Worm (Caenorhabditis elegans) whole organism, L4 larva: ENCODE results near the gene srh-297.
"Not testable (repeated sequence)": the region's sequence is repeated elsewhere in the genome, so short reads cannot be mapped to it uniquely, and the experiment has no call there.

ENCODE experiments used
- F37D6.2 ChIP-seq: sonication (generic microtip); optimal IDR thresholded peaks from 2 replicates; lab custom pipeline; 2016; ENCODE audit warnings: mild to moderate bottlenecking, missing genetic modification characterization, missing compliant biosample characterization
- R02D3.7 ChIP-seq: fragments of 150-350 bp; sonication (generic microtip); optimal IDR thresholded peaks from 3 replicates; lab custom pipeline; 2014; ENCODE audit warnings: missing biosample characterization, missing genetic modification characterization
- T20F7.1 ChIP-seq: fragments of 200-800 bp; sonication (Bioruptor generic); optimal IDR thresholded peaks from 2 replicates; lab custom pipeline; 2018; ENCODE audit warnings: mild to moderate bottlenecking, missing genetic modification characterization, missing compliant biosample characterization
- Y5F2A.4 ChIP-seq: fragments of 200-800 bp; sonication (Bioruptor generic); optimal IDR thresholded peaks from 2 replicates; lab custom pipeline; 2018; ENCODE audit warnings: mild to moderate bottlenecking, missing genetic modification characterization, missing compliant biosample characterization
- ZK337.2 ChIP-seq: fragments of 200-800 bp; sonication (Bioruptor generic); IDR thresholded peaks from 2 replicates; pipeline ENCODE4 v1.3.6; 2022; ENCODE audit warnings: missing genetic modification reagents, missing genetic modification characterization, missing compliant biosample characterization
- aly-2 ChIP-seq: sonication (generic microtip); optimal IDR thresholded peaks from 2 replicates; lab custom pipeline; 2018; ENCODE audit warnings: missing biosample characterization, missing genetic modification characterization
- ceh-20 ChIP-seq: fragments of 200-800 bp; sonication (Bioruptor generic); IDR thresholded peaks from 2 replicates; pipeline ENCODE4 v1.3.6; 2022; ENCODE audit warnings: missing genetic modification reagents, missing genetic modification characterization, missing compliant biosample characterization
- dpl-1 ChIP-seq: fragments of 150-350 bp; optimal IDR thresholded peaks from 2 replicates; lab custom pipeline; 2014; ENCODE audit warnings: missing biosample characterization, missing genetic modification reagents, missing genetic modification characterization
- hmg-1.1 ChIP-seq: fragments of 200-800 bp; sonication (Bioruptor generic); IDR thresholded peaks from 2 replicates; pipeline ENCODE4 v1.3.6; 2022; ENCODE audit warnings: missing genetic modification reagents, missing genetic modification characterization, missing compliant biosample characterization
- lim-7 ChIP-seq: fragments of 200-800 bp; sonication (Bioruptor generic); IDR thresholded peaks from 2 replicates; pipeline ENCODE4 v1.3.6; 2022; ENCODE audit warnings: missing genetic modification characterization, missing compliant biosample characterization
- lin-1 ChIP-seq: fragments of 200-800 bp; sonication (Bioruptor generic); IDR thresholded peaks from 2 replicates; pipeline ENCODE4 v1.3.6; 2022; ENCODE audit warnings: missing genetic modification reagents, missing genetic modification characterization, missing compliant biosample characterization
- lin-29 ChIP-seq: fragments of 200-800 bp; sonication (Bioruptor generic); IDR thresholded peaks from 2 replicates; pipeline ENCODE4 v1.3.6; 2022; ENCODE audit warnings: missing genetic modification reagents, missing genetic modification characterization, missing compliant biosample characterization
- lir-3 ChIP-seq: sonication (generic microtip); optimal IDR thresholded peaks from 2 replicates; lab custom pipeline; 2016; ENCODE audit warnings: mild to moderate bottlenecking, missing genetic modification characterization, missing compliant biosample characterization
- madf-9 ChIP-seq: fragments of 200-800 bp; sonication (Bioruptor generic); conservative IDR thresholded peaks from 2 replicates; pipeline ENCODE4 v1.3.6; 2022; ENCODE audit warnings: missing genetic modification reagents, missing genetic modification characterization, missing compliant biosample characterization
- nhr-102 ChIP-seq: sonication (generic microtip); optimal IDR thresholded peaks from 2 replicates; lab custom pipeline; 2016; ENCODE audit warnings: mild to moderate bottlenecking, missing genetic modification characterization, moderate library complexity, missing compliant biosample characterization
- nhr-237 ChIP-seq: sonication (generic microtip); optimal IDR thresholded peaks from 2 replicates; lab custom pipeline; 2017; ENCODE audit warnings: missing biosample characterization, missing genetic modification characterization
- nhr-41 ChIP-seq: fragments of 200-800 bp; sonication (Bioruptor generic); IDR thresholded peaks from 2 replicates; pipeline ENCODE4 v1.3.6; 2022; ENCODE audit warnings: missing genetic modification reagents, missing genetic modification characterization, missing compliant biosample characterization
- nhr-42 ChIP-seq: fragments of 200-800 bp; sonication (Bioruptor generic); IDR thresholded peaks from 2 replicates; pipeline ENCODE4 v1.3.6; 2022; ENCODE audit warnings: missing genetic modification characterization, missing compliant biosample characterization
- php-3 ChIP-seq: fragments of 200-800 bp; sonication (Bioruptor generic); IDR thresholded peaks from 2 replicates; pipeline ENCODE4 v1.3.6; 2022; ENCODE audit warnings: missing genetic modification reagents, missing genetic modification characterization, missing compliant biosample characterization
- set-16 ChIP-seq: fragments of 200-800 bp; sonication (Bioruptor generic); IDR thresholded peaks from 2 replicates; pipeline ENCODE4 v1.3.6; 2022; ENCODE audit warnings: missing genetic modification reagents, missing genetic modification characterization, missing compliant biosample characterization
- snpc-1.2 ChIP-seq: fragments of 200-800 bp; sonication (Bioruptor generic); IDR thresholded peaks from 2 replicates; pipeline ENCODE4 v1.3.6; 2022; ENCODE audit warnings: missing genetic modification reagents, missing genetic modification characterization, missing compliant biosample characterization
- snpc-4 ChIP-seq: fragments of 150-350 bp; optimal IDR thresholded peaks from 2 replicates; lab custom pipeline; 2014; ENCODE audit warnings: missing biosample characterization, missing genetic modification characterization
- unc-39 ChIP-seq: sonication (generic microtip); optimal IDR thresholded peaks from 2 replicates; lab custom pipeline; 2017; ENCODE audit warnings: missing biosample characterization, missing genetic modification characterization
- unc-62 ChIP-seq, 3 experiments: fragments of 150-350 bp in 1 of 3; sonication (generic microtip); optimal IDR thresholded peaks in 2 of 3; peaks in 1 of 3; 1 replicate in 1 of 3; 2 replicates in 2 of 3; lab custom pipeline; 2014 to 2017; ENCODE audit warnings: missing biosample characterization in 3 of 3, missing genetic modification characterization in 3 of 3, missing genetic modification reagents in 3 of 3, missing genotype in 1 of 3
- zag-1 ChIP-seq: fragments of 150-350 bp; optimal IDR thresholded peaks from 2 replicates; lab custom pipeline; 2014; ENCODE audit warnings: missing biosample characterization, missing genetic modification characterization
- zip-2 ChIP-seq: fragments of 150-350 bp; optimal IDR thresholded peaks from 2 replicates; lab custom pipeline; 2014; ENCODE audit warnings: missing biosample characterization, missing genetic modification characterization
- ztf-11 ChIP-seq: fragments of 150-350 bp; optimal IDR thresholded peaks from 2 replicates; lab custom pipeline; 2014; ENCODE audit warnings: missing biosample characterization, missing genetic modification characterization

Gene srh-297

DNA sequence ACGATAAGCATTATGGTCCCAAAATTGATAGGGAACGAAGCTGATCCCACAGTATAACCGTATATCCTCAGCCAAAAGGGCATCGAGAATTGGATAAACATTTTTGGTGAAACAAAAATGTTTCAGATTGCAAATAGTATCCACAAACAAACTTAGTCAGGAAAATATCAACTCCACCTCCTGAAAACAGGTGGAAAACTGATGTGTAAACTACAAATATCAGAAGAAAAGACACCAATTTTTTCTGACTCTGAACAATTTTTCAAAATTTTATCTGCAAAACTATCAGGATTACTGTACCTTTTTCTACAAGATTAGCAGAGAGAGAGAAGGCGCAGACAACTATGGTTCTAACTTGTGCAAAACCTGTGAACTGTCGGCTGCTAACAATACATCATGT is 27.8 kb downstream of the srh-297 start, which contains the start of gene sri-53:
Gene sri-53 (minus strand): TSS at position 101 of the 400 bp plus-strand sequence.
- TF ChIP-seq php-3 = no peak

DNA sequence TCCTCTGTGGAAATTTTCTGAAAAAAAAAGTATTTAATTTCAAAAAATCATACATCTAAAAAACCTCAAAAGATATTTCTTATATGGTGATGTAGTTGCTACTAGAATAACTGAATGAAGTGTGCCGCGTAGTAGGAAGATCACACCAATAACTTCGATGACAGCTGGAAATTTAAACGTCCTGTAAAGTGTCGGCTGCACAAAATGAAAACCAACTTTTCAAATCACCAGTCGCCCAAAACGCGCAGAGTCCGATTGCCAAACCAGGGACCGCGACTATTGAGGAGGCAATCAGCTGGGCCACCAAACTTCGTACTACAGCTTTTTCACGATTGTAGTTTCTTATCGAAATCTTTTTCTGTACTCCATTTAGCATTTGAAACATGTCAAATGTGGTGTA is 29.1 kb downstream of the srh-297 start, which contains the start of gene sri-48:
Gene sri-48 (minus strand): TSS at position 101 of the 400 bp plus-strand sequence.
- not testable (repeated sequence) for TF ChIP-seq F37D6.2 (tag; lab: Kevin White, UChicago); zip-2 (tag; lab: Kevin White, UChicago); snpc-1.2 (GFP tag; lab: Robert Waterston, UW)

DNA sequence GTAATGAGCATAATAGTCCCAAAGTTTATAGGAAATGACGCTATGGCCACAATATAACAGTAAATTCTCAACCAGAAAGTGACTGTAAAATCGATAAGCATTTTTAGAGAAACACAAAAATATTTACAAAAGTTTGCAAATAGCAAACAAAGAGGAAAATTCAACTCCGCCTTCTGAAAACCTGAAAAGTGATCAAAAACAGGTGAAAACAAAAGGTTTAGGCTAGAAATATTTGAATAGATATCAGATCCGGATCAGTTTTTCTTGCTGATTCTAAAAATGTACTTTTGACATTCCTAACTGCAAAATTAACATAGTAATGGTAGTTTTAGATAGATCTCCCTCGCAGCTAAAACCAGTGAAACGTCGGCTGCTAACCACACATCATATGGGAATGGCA is 31.3 kb downstream of the srh-297 start, which contains the start of gene sri-51:
Gene sri-51 (minus strand): TSS at position 101 of the 400 bp plus-strand sequence.
- TF ChIP-seq nhr-41 (GFP tag; lab: Robert Waterston, UW) = no peak
- peak in 1 of 2 experiments; percentile 84 for TF ChIP-seq unc-62 (GFP tag; optimal IDR thresholded peaks at IDR 0.05 in 1 of 2; lab: Kevin White, UChicago)
- no peak for TF ChIP-seq unc-62 (tag; optimal IDR thresholded peaks at IDR 0.05; lab: Kevin White, UChicago)

DNA sequence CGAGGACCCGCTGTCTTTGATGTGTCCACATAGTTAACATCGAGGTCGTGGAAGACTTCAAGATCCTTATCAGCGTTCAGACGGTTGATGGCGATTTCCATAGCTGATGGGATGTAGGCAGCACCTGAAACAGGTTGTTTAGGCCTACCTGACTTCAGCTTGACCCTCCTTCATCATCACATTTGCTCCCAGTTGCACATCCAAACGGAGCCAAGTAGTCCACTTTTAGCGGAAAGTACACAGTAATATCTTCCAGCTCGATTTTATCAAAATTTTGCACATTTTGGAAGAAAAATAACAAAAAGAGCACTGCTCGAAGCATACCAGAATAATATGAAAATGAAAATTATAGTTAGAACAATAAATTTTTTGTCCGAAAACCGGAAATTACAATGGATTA is 33.4 kb downstream of the srh-297 start, which contains the start of gene gcy-15:
Gene gcy-15 (minus strand): TSS at position 101 of the 400 bp plus-strand sequence.
- no peak for TF ChIP-seq set-16
- TF ChIP-seq snpc-4 (tag; lab: Kevin White, UChicago) = no peak
- no peak for TF ChIP-seq unc-39 (tag; lab: Kevin White, UChicago)
- no peak for TF ChIP-seq ZK337.2 (GFP tag; lab: Robert Waterston, UW)
- no peak for TF ChIP-seq madf-9 (GFP tag; lab: Robert Waterston, UW)
- no peak for TF ChIP-seq hmg-1.1 (GFP tag; lab: Robert Waterston, UW)
- TF ChIP-seq ceh-20 (GFP tag; lab: Robert Waterston, UW) = no peak
- TF ChIP-seq aly-2 (tag; lab: Kevin White, UChicago) = no peak
- no peak for TF ChIP-seq lin-29
- no peak for TF ChIP-seq zag-1 (tag; lab: Kevin White, UChicago)
- TF ChIP-seq lin-1 (GFP tag; lab: Robert Waterston, UW) = no peak
- TF ChIP-seq lim-7 (GFP tag; lab: Robert Waterston, UW) = no peak
- no peak for TF ChIP-seq T20F7.1
- no peak for TF ChIP-seq Y5F2A.4 (GFP tag; lab: Kevin White, UChicago)
- no peak for TF ChIP-seq dpl-1 (GFP tag; lab: Kevin White, UChicago)
- no peak for TF ChIP-seq nhr-102 (tag; lab: Kevin White, UChicago)
- TF ChIP-seq nhr-42 = no peak

DNA sequence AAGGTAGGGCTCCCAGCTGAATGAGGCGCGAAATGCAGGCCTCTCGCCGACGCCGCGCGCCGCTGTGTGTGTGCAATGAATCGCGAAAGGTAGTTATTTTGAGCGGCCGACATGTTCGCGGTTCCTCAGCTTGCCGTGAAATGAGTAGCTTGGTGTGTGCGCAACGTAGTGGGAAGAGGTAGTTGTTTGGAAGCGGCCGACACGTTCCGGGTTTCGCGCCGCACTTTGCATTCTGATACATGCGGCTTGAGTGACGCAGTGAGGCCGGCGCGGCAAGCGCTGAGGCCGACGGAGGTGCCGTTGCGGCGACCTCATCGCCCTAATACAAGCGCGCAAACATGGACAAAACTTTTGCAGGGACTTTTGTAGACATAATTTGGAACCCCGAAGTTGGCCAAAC is 34.6 kb downstream of the srh-297 start:
- no peak for TF ChIP-seq unc-62 (GFP tag; optimal IDR thresholded peaks at IDR 0.05 in 1 of 2; lab: Kevin White, UChicago)
- TF ChIP-seq unc-62 (tag; optimal IDR thresholded peaks at IDR 0.05; lab: Kevin White, UChicago) = no peak
- peak; percentile 79 for TF ChIP-seq set-16

DNA sequence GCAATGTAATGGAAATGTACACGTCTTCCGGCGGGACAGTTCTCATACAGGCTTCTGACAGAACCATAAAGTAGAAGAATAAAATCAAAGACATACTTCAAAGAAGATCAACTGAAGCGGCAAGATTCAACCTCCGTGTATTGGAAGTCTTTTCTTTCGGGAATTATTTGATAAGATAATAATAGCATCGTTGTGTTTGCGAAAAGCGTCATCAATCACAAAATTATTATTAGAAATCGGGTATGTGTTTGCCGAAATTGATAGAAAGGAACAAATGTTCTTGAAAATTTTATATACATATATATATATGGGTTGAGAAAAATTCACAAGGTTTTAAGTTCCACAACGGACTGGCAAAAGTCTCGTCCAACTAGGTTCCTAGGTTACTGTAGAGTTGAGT is 38.8 kb downstream of the srh-297 start, which contains the start of gene Y27F2A.9:
Gene Y27F2A.9 (minus strand): TSS at position 101 of the 400 bp plus-strand sequence.
- TF ChIP-seq lir-3; nhr-237; R02D3.7 (tag; lab: Kevin White, UChicago): not testable (repeated sequence)

DNA sequence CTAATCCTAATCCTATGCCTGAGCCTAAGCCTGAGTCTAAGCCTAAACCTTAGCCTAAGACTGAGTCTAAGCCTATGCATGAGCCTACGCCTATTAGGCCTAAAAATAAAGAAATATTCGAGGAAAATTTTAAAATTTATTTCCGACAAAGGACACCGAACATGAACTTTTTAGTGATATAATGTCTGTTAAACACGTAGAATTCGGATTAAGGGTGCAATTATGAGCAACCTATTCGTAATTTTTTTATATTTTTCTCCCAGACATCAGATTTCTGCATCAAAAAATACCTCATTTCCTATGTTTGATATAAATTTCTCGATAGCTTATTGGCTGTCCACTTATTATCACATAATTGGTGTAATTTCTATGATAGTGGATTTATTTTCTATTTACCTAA is 41.3 kb downstream of the srh-297 start, which contains the start of gene Y27F2A.11:
Gene Y27F2A.11 (plus strand): TSS at position 301 of the 400 bp plus-strand sequence.
- not testable (repeated sequence) for TF ChIP-seq aly-2 (tag; lab: Kevin White, UChicago); ztf-11 (tag; lab: Kevin White, UChicago); hmg-1.1 (GFP tag; lab: Robert Waterston, UW)
